Fruit fly (Drosophila melanogaster) ovary, adult (tissue): Measurements from ENCODE around the gene Ge-1.

Source experiments
- CG17801 ChIP-seq: fragments of 200-800 bp; optimal IDR thresholded peaks from 2 replicates; lab custom pipeline; 2019; ENCODE audit warnings: missing biosample characterization, mild to moderate bottlenecking, missing genetic modification characterization, moderate library complexity; ENCODE audit not compliant: partially characterized antibody

The Ge-1 gene

DNA sequence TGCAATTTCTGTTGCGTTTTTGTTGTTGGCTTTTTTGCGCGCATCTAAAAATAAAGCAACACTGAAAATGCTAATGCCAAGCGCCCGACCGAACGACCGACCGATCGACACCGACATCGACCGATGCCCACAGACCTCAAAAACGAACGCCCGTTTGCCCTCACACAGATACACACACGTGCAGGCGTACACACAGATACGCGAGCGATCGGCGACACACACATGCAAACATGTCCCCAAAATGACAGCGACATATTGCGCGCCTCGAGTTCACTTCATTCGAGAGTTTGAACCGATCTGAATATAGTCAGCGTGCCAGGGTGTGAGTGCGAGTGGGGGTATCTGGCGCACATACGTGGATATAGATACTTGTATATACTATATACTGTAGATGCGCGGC lies 39.5 kb downstream of the Ge-1 start:
- TF ChIP-seq CG17801 (GFP tag; lab: Kevin White, UChicago): no peak

DNA sequence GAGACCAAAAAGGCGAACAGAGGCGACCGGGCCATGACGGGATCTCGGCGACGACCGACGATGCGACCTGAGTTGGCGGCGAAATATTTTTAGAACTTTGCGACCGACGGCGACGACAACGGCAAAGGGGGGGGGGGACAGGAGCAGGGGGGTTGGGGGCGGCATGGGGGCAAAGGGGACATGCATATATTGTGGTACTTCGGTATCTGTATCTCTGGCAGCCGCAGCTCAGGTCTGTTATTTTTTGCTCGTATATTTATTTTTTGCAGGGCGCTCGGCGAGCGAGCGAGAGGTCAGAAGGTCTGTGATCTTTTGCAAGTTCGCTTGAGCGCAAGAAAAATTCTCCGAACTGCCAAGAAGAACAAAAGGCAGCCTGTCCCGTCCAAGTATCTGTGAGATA lies 41.5 kb downstream of the Ge-1 start:
- TF ChIP-seq CG17801 (GFP tag; lab: Kevin White, UChicago): no peak

DNA sequence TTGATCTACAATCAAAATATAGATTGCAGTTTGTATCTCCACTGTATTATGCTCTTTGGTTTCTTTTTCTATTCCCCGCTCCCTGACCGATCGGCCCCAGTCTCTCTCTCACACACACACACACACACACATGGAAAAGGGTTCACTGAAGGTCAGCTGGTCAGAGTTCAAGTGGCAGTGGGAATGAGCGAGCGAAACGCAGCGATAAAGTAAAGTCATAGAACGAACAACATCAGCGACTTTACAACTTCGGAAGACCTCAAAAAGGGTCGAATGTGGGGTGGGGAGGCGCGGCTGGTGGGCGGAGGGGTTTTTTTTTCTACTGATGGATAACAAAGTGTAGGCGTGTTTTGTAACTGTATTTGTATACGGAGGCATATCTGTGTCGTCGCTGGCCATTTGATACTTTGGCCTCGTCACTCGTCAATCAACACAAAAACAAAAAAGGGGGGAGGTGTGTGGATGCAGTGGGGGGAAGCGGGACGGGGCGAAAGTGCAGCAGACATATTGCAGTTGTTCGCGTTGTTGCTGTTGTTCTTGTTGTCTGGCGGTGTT lies 42.5 kb downstream of the Ge-1 start:
- TF ChIP-seq CG17801 (GFP tag; lab: Kevin White, UChicago): no peak

DNA sequence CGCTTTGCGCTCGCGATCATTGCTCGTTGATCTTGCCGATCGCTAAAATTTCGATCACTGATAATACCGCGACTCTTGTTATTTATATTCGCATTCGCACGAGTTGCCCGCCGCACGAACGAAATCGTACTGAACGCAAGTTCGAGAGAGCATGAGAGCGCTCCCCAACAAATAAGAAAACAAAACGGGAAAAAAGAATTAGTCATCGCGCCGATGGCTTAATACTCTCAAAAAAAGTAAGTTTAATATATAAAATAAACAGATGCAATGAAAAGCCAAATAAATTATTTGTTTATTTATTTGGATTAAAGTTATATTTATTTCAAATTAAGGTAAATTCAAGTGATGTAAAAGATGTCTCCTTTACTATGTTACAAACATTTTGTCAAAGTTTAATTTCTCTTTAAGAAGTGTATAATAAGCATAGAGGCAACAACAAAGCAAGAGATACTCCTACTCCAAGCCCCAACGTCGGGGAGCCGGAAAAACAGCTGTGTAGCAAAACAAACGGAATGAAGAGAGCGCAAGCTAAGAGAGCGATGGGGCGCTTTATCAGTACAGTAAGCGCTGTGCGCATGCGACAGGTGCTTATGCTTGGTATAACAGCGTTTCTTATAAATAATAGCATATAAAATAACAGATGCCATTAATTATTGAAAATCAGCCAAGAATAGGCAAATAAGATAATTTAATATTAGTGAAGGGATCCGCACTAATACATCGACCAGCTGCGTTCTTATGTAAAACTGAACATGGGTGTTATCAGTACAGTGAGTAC lies 43.2 kb downstream of the Ge-1 start:
- peak; percentile 73 for TF ChIP-seq CG17801 (GFP tag; lab: Kevin White, UChicago)

DNA sequence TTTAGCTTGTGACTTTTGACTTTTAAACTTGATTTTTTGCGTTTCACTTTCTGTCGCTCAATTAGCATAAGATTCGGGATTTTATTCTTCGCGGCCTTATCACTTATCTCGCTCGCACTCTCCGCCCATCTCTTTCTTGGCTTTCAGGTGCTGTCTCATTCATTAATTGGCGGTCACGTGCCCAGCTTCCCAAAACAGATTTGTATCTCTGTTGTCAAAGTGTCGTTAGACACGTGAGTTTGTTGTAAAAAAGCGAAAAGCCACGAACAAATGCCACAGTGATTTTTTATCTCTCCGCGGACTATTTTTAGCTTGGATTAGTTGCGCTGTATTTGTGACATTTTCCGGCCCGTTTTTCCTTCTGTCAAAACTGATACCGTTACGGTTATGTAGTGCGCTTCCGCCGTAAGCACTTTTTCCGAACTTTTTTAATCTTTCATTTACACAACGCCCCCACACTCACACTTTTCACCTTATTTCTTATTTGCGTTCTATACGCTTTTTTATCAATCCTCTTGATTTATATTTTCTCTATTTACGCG lies 43.8 kb downstream of the Ge-1 start:
- no peak for TF ChIP-seq CG17801 (GFP tag; lab: Kevin White, UChicago)

DNA sequence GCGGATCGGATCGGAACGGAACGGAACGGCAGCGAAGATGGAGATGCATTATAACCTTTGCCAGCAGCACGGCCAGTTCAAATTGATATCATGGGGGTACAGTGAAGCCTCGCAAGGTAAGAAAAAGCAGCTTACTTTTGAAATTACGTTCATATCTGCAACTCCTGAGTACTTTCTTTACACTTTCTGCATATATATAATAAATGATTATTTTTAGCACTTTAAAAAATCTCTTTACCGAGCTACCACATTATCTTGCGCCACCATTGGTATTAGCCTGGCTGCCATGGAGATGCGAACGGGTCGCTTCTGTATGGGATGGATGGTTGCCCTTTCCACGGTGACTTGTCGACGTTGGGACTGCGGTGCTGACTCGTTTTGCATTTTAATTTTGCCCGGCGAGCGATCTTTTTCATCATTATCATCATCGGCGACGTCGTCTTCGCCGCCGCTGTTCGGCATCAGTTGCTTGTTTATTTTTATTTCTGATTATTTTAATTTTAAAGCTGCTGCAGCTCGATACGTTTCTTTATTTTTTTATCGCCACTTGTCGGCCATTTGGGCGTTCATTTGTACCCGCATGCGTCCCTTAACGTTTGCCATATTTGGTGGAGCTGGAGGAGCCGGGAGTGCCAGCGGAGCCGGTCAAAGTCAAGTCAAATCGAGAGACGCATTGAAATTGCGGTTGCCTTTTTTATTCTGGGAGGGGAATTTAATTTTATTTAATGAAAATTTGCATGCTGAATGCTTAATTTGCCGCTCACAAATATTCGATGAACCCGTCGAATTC lies 47.5 kb downstream of the Ge-1 start:
- no peak for TF ChIP-seq CG17801 (GFP tag; lab: Kevin White, UChicago)

DNA sequence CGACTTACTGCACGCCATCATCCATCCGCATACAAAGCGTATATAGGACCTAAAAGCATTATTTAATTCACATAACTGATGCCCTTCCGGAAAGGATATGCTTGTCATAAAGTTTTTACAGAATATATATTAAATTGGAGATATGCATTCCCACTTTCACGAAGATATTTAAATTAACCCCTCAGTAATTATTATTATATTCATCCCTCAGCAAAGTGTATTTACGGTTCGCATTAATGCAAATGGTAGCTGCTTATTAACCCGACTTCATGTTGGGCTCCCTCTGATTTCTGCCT lies 48.2 kb downstream of the Ge-1 start:
- no peak for TF ChIP-seq CG17801 (GFP tag; lab: Kevin White, UChicago)

DNA sequence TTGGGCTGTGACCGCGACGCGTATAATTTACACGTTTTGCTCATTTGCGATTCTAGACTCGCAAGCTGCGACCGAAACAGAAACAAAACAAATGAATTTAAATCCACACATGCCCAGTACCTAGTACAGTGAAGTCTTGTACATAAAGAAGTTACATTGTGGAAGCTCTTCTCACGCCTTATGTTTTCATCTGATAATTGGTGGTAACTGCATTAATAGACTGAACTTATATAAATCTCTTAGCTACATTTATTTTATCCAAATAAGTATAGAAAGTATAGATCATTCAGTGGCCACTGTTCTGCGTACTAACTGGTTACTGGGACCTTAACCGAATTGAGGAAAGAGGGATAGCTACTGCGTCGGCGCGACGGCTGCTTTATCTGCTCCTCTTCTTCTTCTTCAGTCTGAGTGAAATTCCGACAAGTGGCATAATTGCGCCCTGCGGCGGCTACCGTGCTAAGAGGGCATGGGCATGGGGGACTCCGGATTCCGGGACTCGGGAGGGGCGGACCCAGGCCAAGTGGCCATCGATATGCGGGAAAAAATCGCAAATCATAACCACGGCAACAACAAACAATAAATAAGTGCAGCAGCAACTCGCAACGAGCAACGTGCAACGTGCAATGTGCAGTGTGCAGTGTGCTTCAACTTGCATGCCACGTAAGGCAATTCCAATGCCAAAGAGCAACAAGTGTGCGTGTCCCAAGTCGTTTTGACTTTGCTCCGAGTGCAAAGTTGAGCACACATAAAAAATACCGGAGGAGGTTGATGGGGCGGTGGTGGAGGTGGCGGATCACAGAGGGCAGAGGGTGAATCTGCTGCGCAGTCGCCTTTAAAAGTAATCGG lies 48.8 kb downstream of the Ge-1 start:
- no peak for TF ChIP-seq CG17801 (GFP tag; lab: Kevin White, UChicago)

DNA sequence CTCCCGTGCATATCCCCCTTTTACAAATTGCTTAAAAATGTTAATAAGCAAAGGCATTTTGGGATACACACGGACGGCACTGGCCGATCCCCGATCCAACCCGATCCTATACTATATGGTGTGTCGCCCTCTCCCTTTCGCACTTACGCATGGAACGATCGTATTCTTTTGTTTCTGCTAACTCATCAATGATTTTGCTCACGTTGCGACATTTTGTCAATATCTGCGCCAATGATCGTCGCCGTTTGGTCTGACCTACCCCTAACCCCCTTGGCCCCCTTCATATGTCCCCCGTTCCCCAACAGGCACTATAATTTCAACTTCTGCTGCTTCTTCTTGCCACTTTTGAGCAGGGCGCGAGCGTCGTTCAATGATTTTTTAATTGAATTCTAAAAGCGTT lies 51.0 kb downstream of the Ge-1 start:
- TF ChIP-seq CG17801 (GFP tag; lab: Kevin White, UChicago): no peak

DNA sequence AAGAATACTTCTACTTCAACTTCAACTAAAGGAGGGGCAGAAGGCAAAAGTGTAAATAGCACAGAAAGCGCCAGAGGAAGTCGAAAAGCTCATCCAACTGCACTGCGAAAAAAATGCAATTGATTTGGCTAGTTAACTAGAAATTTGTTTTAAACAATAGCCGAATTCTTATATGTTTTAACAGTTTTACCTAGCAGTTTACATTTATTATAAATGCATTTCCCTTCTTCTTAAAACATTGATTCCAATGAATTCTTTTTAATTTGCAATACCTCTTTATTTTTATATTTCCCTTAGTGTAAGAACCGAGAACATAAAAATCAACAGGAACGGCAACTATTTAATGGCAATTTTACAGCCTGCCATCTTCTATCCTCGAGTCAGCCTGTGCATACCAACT lies 52.4 kb downstream of the Ge-1 start:
- TF ChIP-seq CG17801 (GFP tag; lab: Kevin White, UChicago): no peak

DNA sequence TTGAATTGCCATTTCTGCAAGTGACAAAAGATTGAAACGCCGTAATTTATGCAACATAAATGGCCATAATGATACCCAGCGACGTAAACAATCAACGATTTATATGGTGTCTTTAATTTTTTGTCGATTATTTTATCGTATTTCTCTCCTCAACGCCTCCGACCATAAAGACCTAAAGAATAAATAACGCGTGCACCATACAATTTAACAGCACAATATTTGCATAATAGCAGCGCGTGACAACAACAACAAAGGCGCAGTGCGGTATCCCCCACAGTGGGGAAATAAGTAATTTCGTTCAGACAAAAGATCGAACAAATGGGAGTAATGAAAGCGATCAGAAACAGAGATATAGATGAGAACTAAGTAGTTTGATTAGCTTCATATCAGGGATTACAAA lies 54.6 kb downstream of the Ge-1 start:
- no peak for TF ChIP-seq CG17801 (GFP tag; lab: Kevin White, UChicago)

DNA sequence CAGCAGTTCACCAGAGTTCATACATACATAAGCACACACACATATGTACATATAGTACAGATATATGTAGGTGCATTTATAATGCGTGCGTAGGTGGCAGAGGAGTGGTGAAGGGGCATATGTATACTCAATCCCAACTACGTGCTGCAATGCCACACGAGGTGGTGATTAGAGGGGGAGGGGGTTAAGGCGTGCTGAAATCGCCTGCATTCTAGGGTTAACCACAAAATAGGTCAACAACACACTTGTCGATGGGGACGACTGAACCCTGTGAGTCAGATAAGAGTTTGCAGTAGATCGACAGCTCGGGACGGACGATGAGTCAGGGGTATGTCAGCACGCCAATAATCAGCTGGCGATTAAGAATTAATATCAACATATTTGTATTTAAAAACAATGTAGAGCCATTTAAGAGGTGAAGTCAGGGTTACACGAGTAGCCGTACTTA lies 55.2 kb downstream of the Ge-1 start:
- no peak for TF ChIP-seq CG17801 (GFP tag; lab: Kevin White, UChicago)
